Worm (Caenorhabditis elegans) whole organism, L4 larva: ENCODE measurements around the gene tsp-10.

Source experiments
- F37D6.2 ChIP-seq: sonication (generic microtip); optimal IDR thresholded peaks from 2 replicates; lab custom pipeline; 2016; ENCODE audit warnings: mild to moderate bottlenecking, missing genetic modification characterization, missing compliant biosample characterization
- F49E8.2 ChIP-seq: sonication (generic microtip); optimal IDR thresholded peaks from 2 replicates; lab custom pipeline; 2016; ENCODE audit warnings: missing compliant biosample characterization, mild to moderate bottlenecking, missing genetic modification characterization, borderline replicate concordance
- R02D3.7 ChIP-seq: fragments of 150-350 bp; sonication (generic microtip); optimal IDR thresholded peaks from 3 replicates; lab custom pipeline; 2014; ENCODE audit warnings: missing biosample characterization, missing genetic modification characterization
- Y48G9A.11 ChIP-seq: fragments of 200-800 bp; sonication (Bioruptor generic); IDR thresholded peaks from 2 replicates; pipeline ENCODE4 v1.3.6; 2022; ENCODE audit warnings: missing genetic modification reagents, missing genetic modification characterization, missing compliant biosample characterization
- Y75B8A.6 ChIP-seq: fragments of 200-800 bp; sonication (Bioruptor generic); IDR thresholded peaks from 2 replicates; pipeline ENCODE4 v1.3.6; 2022; ENCODE audit warnings: missing genetic modification reagents, missing genetic modification characterization, missing compliant biosample characterization
- ZK546.5 ChIP-seq, 2 experiments: sonication (generic microtip); optimal IDR thresholded peaks; 2 replicates each; lab custom pipeline; 2017; ENCODE audit warnings: missing biosample characterization in 2 of 2, missing genetic modification characterization in 2 of 2
- arid-1 ChIP-seq: fragments of 200-800 bp; sonication (Bioruptor generic); conservative IDR thresholded peaks from 2 replicates; pipeline ENCODE4 v1.3.6; 2022; ENCODE audit warnings: missing genetic modification reagents, missing genetic modification characterization, missing compliant biosample characterization
- ceh-28 ChIP-seq: fragments of 150-350 bp; optimal IDR thresholded peaks from 2 replicates; lab custom pipeline; 2014; ENCODE audit warnings: missing biosample characterization, missing genetic modification reagents, missing genetic modification characterization
- ceh-44 ChIP-seq: fragments of 200-800 bp; sonication (Bioruptor generic); IDR thresholded peaks from 2 replicates; pipeline ENCODE4 v1.3.6; 2022; ENCODE audit warnings: missing genetic modification reagents, missing genetic modification characterization, missing compliant biosample characterization
- ceh-62 ChIP-seq: sonication (generic microtip); optimal IDR thresholded peaks from 2 replicates; lab custom pipeline; 2017; ENCODE audit warnings: missing biosample characterization, missing genetic modification characterization
- cey-2 ChIP-seq: sonication (generic microtip); optimal IDR thresholded peaks from 3 replicates; lab custom pipeline; 2017; ENCODE audit warnings: missing genetic modification characterization, mild to moderate bottlenecking, missing compliant biosample characterization, antibody characterized with exemption, borderline replicate concordance; ENCODE audit not compliant: insufficient read depth
- daf-12 ChIP-seq: fragments of 150-350 bp; optimal IDR thresholded peaks from 2 replicates; lab custom pipeline; 2014; ENCODE audit warnings: missing biosample characterization, missing genetic modification reagents, missing genetic modification characterization
- daf-16 ChIP-seq, 3 experiments: sonication (generic microtip); optimal IDR thresholded peaks; 2 replicates each; lab custom pipeline; 2016 to 2017; ENCODE audit warnings: missing genetic modification characterization in 3 of 3, missing genetic modification reagents in 3 of 3, mild to moderate bottlenecking in 2 of 3, missing compliant biosample characterization in 2 of 3, missing biosample characterization in 1 of 3, moderate library complexity in 1 of 3
- daf-19 ChIP-seq: fragments of 200-800 bp; sonication (Bioruptor generic); conservative IDR thresholded peaks from 2 replicates; pipeline ENCODE4 v1.3.6; 2022; ENCODE audit warnings: missing genetic modification characterization, missing compliant biosample characterization
- dmd-6 ChIP-seq: fragments of 200-800 bp; sonication (Bioruptor generic); IDR thresholded peaks from 2 replicates; pipeline ENCODE4 v1.3.6; 2022; ENCODE audit warnings: missing genetic modification reagents, missing genetic modification characterization, missing compliant biosample characterization
- dmd-9 ChIP-seq: fragments of 200-800 bp; sonication (Bioruptor generic); IDR thresholded peaks from 2 replicates; pipeline ENCODE4 v1.3.6; 2022; ENCODE audit warnings: missing genetic modification reagents, missing genetic modification characterization, missing compliant biosample characterization
- dpl-1 ChIP-seq: fragments of 150-350 bp; optimal IDR thresholded peaks from 2 replicates; lab custom pipeline; 2014; ENCODE audit warnings: missing biosample characterization, missing genetic modification reagents, missing genetic modification characterization
- egl-27 ChIP-seq: sonication (generic microtip); optimal IDR thresholded peaks from 3 replicates; lab custom pipeline; 2017; ENCODE audit warnings: missing biosample characterization, missing genetic modification reagents, missing genetic modification characterization
- fkh-10 ChIP-seq: fragments of 150-350 bp; optimal IDR thresholded peaks from 2 replicates; lab custom pipeline; 2014; ENCODE audit warnings: missing biosample characterization, missing genetic modification reagents, missing genetic modification characterization
- gei-8 ChIP-seq: fragments of 200-800 bp; sonication (Bioruptor generic); optimal IDR thresholded peaks from 2 replicates; lab custom pipeline; 2018; ENCODE audit warnings: mild to moderate bottlenecking, missing genetic modification characterization, missing compliant biosample characterization
- hif-1 ChIP-seq, 2 experiments: sonication (generic microtip); optimal IDR thresholded peaks; 2 replicates each; lab custom pipeline; 2016 to 2017; ENCODE audit warnings: missing compliant biosample characterization in 2 of 2, missing genetic modification characterization in 2 of 2, missing genetic modification reagents in 2 of 2, missing genotype in 2 of 2, mild to moderate bottlenecking in 1 of 2
- hlh-30 ChIP-seq: sonication (generic microtip); optimal IDR thresholded peaks from 2 replicates; lab custom pipeline; 2017; ENCODE audit warnings: antibody characterized with exemption, mild to moderate bottlenecking, missing genetic modification characterization, missing compliant biosample characterization; ENCODE audit not compliant: insufficient read depth
- hmg-1.1 ChIP-seq: fragments of 200-800 bp; sonication (Bioruptor generic); IDR thresholded peaks from 2 replicates; pipeline ENCODE4 v1.3.6; 2022; ENCODE audit warnings: missing genetic modification reagents, missing genetic modification characterization, missing compliant biosample characterization
- jun-1 ChIP-seq: fragments of 150-350 bp; optimal IDR thresholded peaks from 2 replicates; lab custom pipeline; 2014; ENCODE audit warnings: missing biosample characterization, missing genetic modification reagents, missing genetic modification characterization
- lim-7 ChIP-seq: fragments of 200-800 bp; sonication (Bioruptor generic); IDR thresholded peaks from 2 replicates; pipeline ENCODE4 v1.3.6; 2022; ENCODE audit warnings: missing genetic modification characterization, missing compliant biosample characterization
- lin-29 ChIP-seq: fragments of 200-800 bp; sonication (Bioruptor generic); IDR thresholded peaks from 2 replicates; pipeline ENCODE4 v1.3.6; 2022; ENCODE audit warnings: missing genetic modification reagents, missing genetic modification characterization, missing compliant biosample characterization
- lin-38 ChIP-seq: fragments of 200-800 bp; sonication (Bioruptor generic); IDR thresholded peaks from 2 replicates; pipeline ENCODE4 v1.3.6; 2022; ENCODE audit warnings: missing genetic modification reagents, missing genetic modification characterization, missing compliant biosample characterization
- lsy-2 ChIP-seq, 2 experiments: fragments of 150-350 bp in 1 of 2; sonication (generic microtip) in 1 of 2; optimal IDR thresholded peaks; 2 replicates each; lab custom pipeline; 2014 to 2017; ENCODE audit warnings: missing biosample characterization in 2 of 2, missing genetic modification characterization in 2 of 2
- mdl-1 ChIP-seq, 2 experiments: fragments of 150-350 bp in 1 of 2; sonication (generic microtip) in 1 of 2; optimal IDR thresholded peaks; 2 replicates each; lab custom pipeline; 2014 to 2017; ENCODE audit warnings: missing biosample characterization in 2 of 2, missing genetic modification characterization in 2 of 2
- mep-1 ChIP-seq: fragments of 150-350 bp; sonication (generic microtip); optimal IDR thresholded peaks from 3 replicates; lab custom pipeline; 2014; ENCODE audit warnings: missing biosample characterization, missing genetic modification characterization
- mes-2 ChIP-seq: sonication (generic microtip); optimal IDR thresholded peaks from 2 replicates; lab custom pipeline; 2016; ENCODE audit warnings: missing genotype, mild to moderate bottlenecking, missing genetic modification characterization, missing compliant biosample characterization; ENCODE audit not compliant: poor library complexity, severe bottlenecking
- nhr-111 ChIP-seq: fragments of 200-800 bp; sonication (Bioruptor generic); optimal IDR thresholded peaks from 2 replicates; lab custom pipeline; 2018; ENCODE audit warnings: mild to moderate bottlenecking, missing genetic modification characterization, missing compliant biosample characterization
- nhr-28 ChIP-seq: fragments of 150-350 bp; optimal IDR thresholded peaks from 2 replicates; lab custom pipeline; 2014; ENCODE audit warnings: missing biosample characterization, missing genetic modification characterization
- pha-4 ChIP-seq, 2 experiments: fragments of 150-350 bp in 1 of 2; fragments of 200-800 bp in 1 of 2; sonication (Bioruptor generic) in 1 of 2; IDR thresholded peaks in 1 of 2; optimal IDR thresholded peaks in 1 of 2; 2 replicates each; pipeline versions ENCODE4 v1.3.6 to Lab custom; 2014 to 2022; ENCODE audit warnings: missing genetic modification characterization in 2 of 2, missing genetic modification reagents in 2 of 2, missing biosample characterization in 1 of 2, missing compliant biosample characterization in 1 of 2
- pqm-1 ChIP-seq: sonication (generic microtip); optimal IDR thresholded peaks from 2 replicates; lab custom pipeline; 2017; ENCODE audit warnings: missing biosample characterization, missing genetic modification characterization
- rbr-2 ChIP-seq: sonication (generic microtip); optimal IDR thresholded peaks from 2 replicates; lab custom pipeline; 2016; ENCODE audit warnings: missing genotype, missing genetic modification characterization, missing compliant biosample characterization
- snpc-1.2 ChIP-seq: fragments of 200-800 bp; sonication (Bioruptor generic); IDR thresholded peaks from 2 replicates; pipeline ENCODE4 v1.3.6; 2022; ENCODE audit warnings: missing genetic modification reagents, missing genetic modification characterization, missing compliant biosample characterization
- spr-3 ChIP-seq: fragments of 200-800 bp; sonication (Bioruptor generic); optimal IDR thresholded peaks from 2 replicates; lab custom pipeline; 2018; ENCODE audit warnings: mild to moderate bottlenecking, missing genetic modification characterization, missing compliant biosample characterization
- unc-130 ChIP-seq: sonication (generic microtip); optimal IDR thresholded peaks from 2 replicates; lab custom pipeline; 2016; ENCODE audit warnings: missing genetic modification reagents, missing genetic modification characterization, missing compliant biosample characterization
- unc-62 ChIP-seq, 3 experiments: fragments of 150-350 bp in 1 of 3; sonication (generic microtip); optimal IDR thresholded peaks in 2 of 3; peaks in 1 of 3; 1 replicate in 1 of 3; 2 replicates in 2 of 3; lab custom pipeline; 2014 to 2017; ENCODE audit warnings: missing biosample characterization in 3 of 3, missing genetic modification characterization in 3 of 3, missing genetic modification reagents in 3 of 3, missing genotype in 1 of 3
- zag-1 ChIP-seq: fragments of 150-350 bp; optimal IDR thresholded peaks from 2 replicates; lab custom pipeline; 2014; ENCODE audit warnings: missing biosample characterization, missing genetic modification characterization
- zfp-2 ChIP-seq: sonication (generic microtip); optimal IDR thresholded peaks from 2 replicates; lab custom pipeline; 2016; ENCODE audit warnings: mild to moderate bottlenecking, missing genetic modification characterization, missing compliant biosample characterization
- ztf-11 ChIP-seq: fragments of 150-350 bp; optimal IDR thresholded peaks from 2 replicates; lab custom pipeline; 2014; ENCODE audit warnings: missing biosample characterization, missing genetic modification characterization
- ztf-7 ChIP-seq: fragments of 150-350 bp; optimal IDR thresholded peaks from 2 replicates; lab custom pipeline; 2014; ENCODE audit warnings: missing biosample characterization, missing genetic modification characterization

Gene tsp-10

DNA sequence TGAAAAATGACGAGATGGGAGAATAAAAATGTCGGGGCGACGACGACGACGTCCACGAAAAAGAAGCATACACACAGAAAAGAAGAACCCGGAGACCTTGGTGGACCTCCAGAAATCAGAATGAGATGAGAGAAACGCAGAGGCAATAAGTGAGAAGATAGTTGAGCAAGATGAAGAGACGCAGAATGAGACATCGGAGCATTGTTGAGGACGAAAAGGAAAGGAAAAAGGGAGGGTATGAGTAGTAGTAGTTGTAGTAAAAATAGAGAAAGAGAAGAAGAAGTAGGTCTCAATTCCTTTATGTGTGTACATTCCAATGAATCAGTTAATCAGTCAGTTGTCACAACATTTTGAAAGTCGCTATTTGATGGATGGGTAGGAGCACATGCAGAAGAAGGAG lies 10.9 kb downstream of the tsp-10 start, which contains the start of gene T14B4.8:
TSS of gene T14B4.8 (minus strand) at position 60 of the 400 bp plus-strand sequence.
- TF ChIP-seq unc-62 (GFP tag; optimal IDR thresholded peaks at IDR 0.05 in 1 of 2; lab: Kevin White, UChicago) = peak in 1 of 2 experiments; percentile 94
- TF ChIP-seq unc-62 (tag; optimal IDR thresholded peaks at IDR 0.05; lab: Kevin White, UChicago) = no peak
- TF ChIP-seq fkh-10 (GFP tag; lab: Kevin White, UChicago) = peak; percentile 22
- peak; percentile 38; the same call in 1 of the 2 replicates for TF ChIP-seq hmg-1.1 (GFP tag; lab: Robert Waterston, UW)
- no peak for TF ChIP-seq daf-12 (tag; lab: Kevin White, UChicago)

- TF ChIP-seq cey-2 (tag; lab: Kevin White, UChicago) (no peak), arid-1 (GFP tag; lab: Robert Waterston, UW) (no peak), nhr-111 (GFP tag; lab: Kevin White, UChicago) (no peak), ceh-28 (tag; lab: Kevin White, UChicago) (no peak), jun-1 (tag; lab: Kevin White, UChicago) (no peak), pqm-1 (no peak), zag-1 (tag; lab: Kevin White, UChicago) (no peak), Y48G9A.11 (GFP tag; lab: Robert Waterston, UW) (no peak), R02D3.7 (tag; lab: Kevin White, UChicago) (no peak), ceh-44 (GFP tag; lab: Robert Waterston, UW) (no peak), ceh-62 (tag; lab: Kevin White, UChicago) (no peak), ztf-11 (tag; lab: Kevin White, UChicago) (no peak), hif-1 (tag; optimal IDR thresholded peaks at IDR 0.05; lab: Kevin White, UChicago) (no peak)
- TF ChIP-seq, all 104 proteins: peak for 0
Measured at ce11 chrII:6733718-6734117, 15.3 kb downstream of the tsp-10 start, which contains the start of gene T14B4.9. Gene T14B4.9 (minus strand): TSS chrII:6733818.

- TF ChIP-seq hif-1 (tag; optimal IDR thresholded peaks at IDR 0.05; lab: Kevin White, UChicago) (peak in 1 of 2 experiments; percentile 77), gei-8 (GFP tag; lab: Kevin White, UChicago) (no peak), lim-7 (GFP tag; lab: Robert Waterston, UW) (no peak), mes-2 (peak; percentile 94), dmd-9 (GFP tag; lab: Robert Waterston, UW) (no peak), mdl-1 (tag; optimal IDR thresholded peaks at IDR 0.05; lab: Kevin White, UChicago) (no peak), daf-16 (GFP tag; optimal IDR thresholded peaks at IDR 0.05; lab: Kevin White, UChicago) (no peak), daf-16 (tag; optimal IDR thresholded peaks at IDR 0.05; lab: Kevin White, UChicago) (no peak), rbr-2 (peak; percentile 51), lsy-2 (tag; optimal IDR thresholded peaks at IDR 0.05; lab: Kevin White, UChicago) (peak in 1 of 2 experiments; percentile 88), Y48G9A.11 (GFP tag; lab: Robert Waterston, UW) (no peak), hlh-30 (tag; lab: Kevin White, UChicago) (peak; percentile 30), dmd-6 (GFP tag; lab: Robert Waterston, UW) (no peak), ZK546.5 (tag; optimal IDR thresholded peaks at IDR 0.05; lab: Kevin White, UChicago) (no peak), unc-130 (GFP tag; lab: Kevin White, UChicago) (peak; percentile 76), nhr-28 (tag; lab: Kevin White, UChicago) (peak; percentile 59), Y75B8A.6 (GFP tag; lab: Robert Waterston, UW) (no peak), zfp-2 (tag; lab: Kevin White, UChicago) (no peak), pha-4 (GFP tag; IDR thresholded peaks at IDR 0.05; lab: Robert Waterston, UW) (no peak), pha-4 (tag; optimal IDR thresholded peaks at IDR 0.05; lab: Kevin White, UChicago) (peak; percentile 51), hmg-1.1 (GFP tag; lab: Robert Waterston, UW) (peak; percentile 26; the same call in 1 of the 2 replicates), lin-38 (GFP tag; lab: Robert Waterston, UW) (peak; percentile 97), mep-1 (tag; lab: Kevin White, UChicago) (peak; percentile 73), egl-27 (tag; lab: Kevin White, UChicago) (no peak), lin-29 (GFP tag; lab: Robert Waterston, UW) (no peak), ceh-28 (tag; lab: Kevin White, UChicago) (no peak), ztf-11 (tag; lab: Kevin White, UChicago) (no peak), daf-19 (GFP tag; lab: Robert Waterston, UW) (no peak), F37D6.2 (tag; lab: Kevin White, UChicago) (no peak), spr-3 (GFP tag; lab: Kevin White, UChicago) (no peak), dpl-1 (GFP tag; lab: Kevin White, UChicago) (peak; percentile 61), snpc-1.2 (GFP tag; lab: Robert Waterston, UW) (no peak), F49E8.2 (no peak), ztf-7 (tag; lab: Kevin White, UChicago) (no peak)
Measured at ce11 chrII:6734674-6735073, 16.3 kb downstream of the tsp-10 start, which contains the start of gene T14B4.3. Gene T14B4.3 (plus strand): TSS chrII:6734937.
